Worm (Caenorhabditis elegans) whole organism, mixed stage, embryonic: Measurements from ENCODE around the gene bra-1.

ENCODE experiments used
- blmp-1 ChIP-seq: fragments of 150-350 bp; optimal IDR thresholded peaks from 2 replicates; lab custom pipeline; 2014; ENCODE audit warnings: missing biosample characterization, missing genetic modification characterization
- cnd-1 ChIP-seq: fragments of 200-800 bp; sonication (Bioruptor generic); optimal IDR thresholded peaks from 2 replicates; lab custom pipeline; 2018; ENCODE audit warnings: mild to moderate bottlenecking, missing genetic modification characterization, missing compliant biosample characterization
- elt-1 ChIP-seq: sonication (generic microtip); optimal IDR thresholded peaks from 2 replicates; lab custom pipeline; 2017; ENCODE audit warnings: missing genetic modification characterization, mild to moderate bottlenecking, missing compliant biosample characterization, antibody characterized with exemption, moderate library complexity, borderline replicate concordance; ENCODE audit not compliant: insufficient read depth
- lin-32 ChIP-seq: fragments of 200-800 bp; sonication (Bioruptor generic); optimal IDR thresholded peaks from 2 replicates; lab custom pipeline; 2018; ENCODE audit warnings: mild to moderate bottlenecking, missing genetic modification characterization, missing compliant biosample characterization
- mab-5 ChIP-seq: fragments of 150-350 bp; optimal IDR thresholded peaks from 2 replicates; lab custom pipeline; 2014; ENCODE audit warnings: missing biosample characterization, missing genetic modification characterization
- mep-1 ChIP-seq: fragments of 150-350 bp; optimal IDR thresholded peaks from 2 replicates; lab custom pipeline; 2017; ENCODE audit warnings: missing biosample characterization, missing genetic modification reagents, missing genetic modification characterization, inconsistent platforms
- nhr-28 ChIP-seq: fragments of 150-350 bp; optimal IDR thresholded peaks from 2 replicates; lab custom pipeline; 2014; ENCODE audit warnings: missing biosample characterization, missing genetic modification characterization
- nhr-76 ChIP-seq: sonication (generic microtip); optimal IDR thresholded peaks from 2 replicates; lab custom pipeline; 2017; ENCODE audit warnings: missing biosample characterization, missing genetic modification characterization
- pha-4 ChIP-seq: fragments of 150-350 bp; optimal IDR thresholded peaks from 2 replicates; lab custom pipeline; 2018; ENCODE audit warnings: missing biosample characterization, missing genetic modification reagents, missing genetic modification characterization
- snpc-4 ChIP-seq: fragments of 150-350 bp; optimal IDR thresholded peaks from 2 replicates; lab custom pipeline; 2014; ENCODE audit warnings: missing biosample characterization, missing genetic modification characterization
- sptf-1 ChIP-seq: sonication (generic microtip); optimal IDR thresholded peaks from 2 replicates; lab custom pipeline; 2017; ENCODE audit warnings: mild to moderate bottlenecking, missing genetic modification characterization, moderate library complexity, missing compliant biosample characterization
- unc-120 ChIP-seq: sonication (generic microtip); optimal IDR thresholded peaks from 2 replicates; lab custom pipeline; 2017; ENCODE audit warnings: missing genetic modification characterization, missing compliant biosample characterization; ENCODE audit not compliant: poor library complexity, severe bottlenecking

Gene bra-1

ce11 chrX:13644884-13645283, 46.6 kb downstream of the bra-1 start:
- TF ChIP-seq pha-4 (no peak), unc-120 (tag; lab: Kevin White, UChicago) (no peak), sptf-1 (tag; lab: Kevin White, UChicago) (no peak), cnd-1 (tag; lab: Kevin White, UChicago) (no peak), snpc-4 (tag; lab: Kevin White, UChicago) (no peak), elt-1 (tag; lab: Kevin White, UChicago) (no peak), nhr-28 (tag; lab: Kevin White, UChicago) (no peak)
- TF ChIP-seq, all 35 proteins: peak for 0

- TF ChIP-seq pha-4 (no peak), blmp-1 (tag; lab: Kevin White, UChicago) (no peak), cnd-1 (tag; lab: Kevin White, UChicago) (no peak), lin-32 (no peak), nhr-76 (tag; lab: Kevin White, UChicago) (no peak), mep-1 (tag; lab: Kevin White, UChicago) (no peak)
- TF ChIP-seq, all 35 proteins: peak for 0
Measured at ce11 chrX:13646798-13647197, 48.5 kb downstream of the bra-1 start, which contains the start of gene acr-9. Gene acr-9, minus strand, starts transcription at chrX:13646898.

- TF ChIP-seq mab-5 (tag; lab: Kevin White, UChicago): no peak
- TF ChIP-seq elt-1 (tag; lab: Kevin White, UChicago): no peak
- TF ChIP-seq, all 35 proteins: peak for 0
Measured at ce11 chrX:13647305-13647704, 49.1 kb downstream of the bra-1 start, which contains the start of gene C40C9.3. Gene C40C9.3, plus strand, starts transcription at chrX:13647605.
